Fruit fly (Drosophila melanogaster) whole organism, embryonic: ENCODE results near the gene hydra.

Experiments used
- CG10431 ChIP-seq: fragments of 200-800 bp; sonication (Bioruptor generic); optimal IDR thresholded peaks from 3 replicates; lab custom pipeline; 2018; ENCODE audit warnings: missing biosample characterization, mild to moderate bottlenecking, missing genetic modification characterization
- CG10979 ChIP-seq: fragments of 200-800 bp; sonication (Bioruptor generic); optimal IDR thresholded peaks from 2 replicates; lab custom pipeline; 2018; ENCODE audit warnings: missing biosample characterization, mild to moderate bottlenecking, missing genetic modification characterization, moderate library complexity
- CG13287 ChIP-seq: fragments of 200-800 bp; sonication (Bioruptor generic); IDR thresholded peaks from 2 replicates; pipeline ENCODE4 v1.3.6; 2022; ENCODE audit warnings: missing biosample characterization, missing genetic modification characterization; ENCODE audit not compliant: partially characterized antibody
- CG1529 ChIP-seq: fragments of 200-800 bp; sonication (Bioruptor generic); optimal IDR thresholded peaks from 3 replicates; lab custom pipeline; 2018; ENCODE audit warnings: missing biosample characterization, missing genetic modification characterization
- CG16813 ChIP-seq: fragments of 200-800 bp; sonication (Bioruptor generic); IDR thresholded peaks from 3 replicates; pipeline ENCODE4 v1.3.6; 2022; ENCODE audit warnings: missing biosample characterization, missing genetic modification characterization; ENCODE audit not compliant: partially characterized antibody
- CG16863 ChIP-seq: fragments of 200-800 bp; sonication (Bioruptor generic); optimal IDR thresholded peaks from 3 replicates; lab custom pipeline; 2016; ENCODE audit warnings: missing biosample characterization, missing genetic modification characterization
- CG17359 ChIP-seq: fragments of 200-800 bp; sonication (Bioruptor generic); optimal IDR thresholded peaks from 3 replicates; lab custom pipeline; 2018; ENCODE audit warnings: missing biosample characterization, mild to moderate bottlenecking, missing genetic modification characterization, moderate library complexity
- CG2678 ChIP-seq: fragments of 200-800 bp; sonication (Bioruptor generic); optimal IDR thresholded peaks from 3 replicates; lab custom pipeline; 2019; ENCODE audit warnings: missing biosample characterization, mild to moderate bottlenecking, missing genetic modification characterization, moderate library complexity
- CG31441 ChIP-seq: fragments of 200-800 bp; sonication (Bioruptor generic); IDR thresholded peaks from 2 replicates; pipeline ENCODE4 v1.3.6; 2022; ENCODE audit warnings: missing biosample characterization, missing genetic modification characterization
- CG43689 ChIP-seq: fragments of 200-800 bp; sonication (Bioruptor generic); IDR thresholded peaks from 2 replicates; pipeline ENCODE4 v1.3.6; 2022; ENCODE audit warnings: missing biosample characterization, missing genetic modification characterization
- CG4707 ChIP-seq: fragments of 200-800 bp; sonication (Bioruptor generic); optimal IDR thresholded peaks from 2 replicates; lab custom pipeline; 2018; ENCODE audit warnings: missing biosample characterization, mild to moderate bottlenecking, missing genetic modification characterization, moderate library complexity
- CG6791 ChIP-seq: fragments of 200-800 bp; sonication (Bioruptor generic); IDR thresholded peaks from 3 replicates; pipeline ENCODE4 v1.3.6; 2022; ENCODE audit warnings: missing biosample characterization, missing genetic modification characterization; ENCODE audit not compliant: partially characterized antibody
- CG7357 ChIP-seq: fragments of 200-800 bp; sonication (Bioruptor generic); IDR thresholded peaks from 3 replicates; pipeline ENCODE4 v1.3.6; 2022; ENCODE audit warnings: missing biosample characterization, missing genetic modification characterization
- CG7963 ChIP-seq: fragments of 200-800 bp; sonication (Bioruptor generic); IDR thresholded peaks from 3 replicates; pipeline ENCODE4 v1.3.6; 2022; ENCODE audit warnings: missing biosample characterization, missing genetic modification characterization; ENCODE audit not compliant: partially characterized antibody
- Deaf1 ChIP-seq: fragments of 200-800 bp; optimal IDR thresholded peaks from 3 replicates; lab custom pipeline; 2019; ENCODE audit warnings: missing biosample characterization, mild to moderate bottlenecking, missing genetic modification characterization, moderate library complexity
- Eip74EF ChIP-seq, 2 experiments: fragments of 200-800 bp in 1 of 2; fragments of >200 bp in 1 of 2; sonication (Bioruptor generic) in 1 of 2; optimal IDR thresholded peaks; 2 replicates each; lab custom pipeline; 2017 to 2019; ENCODE audit warnings: missing biosample characterization in 2 of 2, missing genetic modification characterization in 2 of 2, mild to moderate bottlenecking in 1 of 2, moderate library complexity in 1 of 2
- HLH3B ChIP-seq: fragments of 200-800 bp; sonication (Bioruptor generic); IDR thresholded peaks from 2 replicates; pipeline ENCODE4 v1.3.6; 2022; ENCODE audit warnings: missing biosample characterization, missing genetic modification characterization
- HLH4C ChIP-seq: fragments of 200-800 bp; sonication (Bioruptor generic); IDR thresholded peaks from 3 replicates; pipeline ENCODE4 v1.3.6; 2022; ENCODE audit warnings: missing biosample characterization, missing genetic modification characterization; ENCODE audit not compliant: partially characterized antibody
- Nf-YB ChIP-seq: fragments of 200-800 bp; sonication (Bioruptor generic); optimal IDR thresholded peaks from 3 replicates; lab custom pipeline; 2019; ENCODE audit warnings: missing biosample characterization, mild to moderate bottlenecking, missing genetic modification characterization, moderate library complexity
- Nf-YC ChIP-seq: fragments of 200-800 bp; optimal IDR thresholded peaks from 3 replicates; lab custom pipeline; 2019; ENCODE audit warnings: missing biosample characterization, mild to moderate bottlenecking, missing genetic modification characterization, moderate library complexity
- abd-A ChIP-seq: fragments of 200-800 bp; sonication (Bioruptor generic); optimal IDR thresholded peaks from 3 replicates; lab custom pipeline; 2019; ENCODE audit warnings: missing biosample characterization, mild to moderate bottlenecking, missing genetic modification characterization, moderate library complexity
- cad ChIP-seq: fragments of >200 bp; optimal IDR thresholded peaks from 2 replicates; lab custom pipeline; 2017; ENCODE audit warnings: missing biosample characterization, missing genetic modification characterization
- caup ChIP-seq: fragments of 200-800 bp; sonication (Bioruptor generic); optimal IDR thresholded peaks from 3 replicates; lab custom pipeline; 2017; ENCODE audit warnings: missing biosample characterization, mild to moderate bottlenecking, missing genetic modification characterization, moderate library complexity; ENCODE audit not compliant: severe bottlenecking
- dmrt11E ChIP-seq: fragments of 200-800 bp; sonication (Bioruptor generic); optimal IDR thresholded peaks from 3 replicates; lab custom pipeline; 2018; ENCODE audit warnings: missing biosample characterization, mild to moderate bottlenecking, missing genetic modification characterization, moderate library complexity
- fu2 ChIP-seq: fragments of 200-800 bp; sonication (Bioruptor generic); optimal IDR thresholded peaks from 2 replicates; lab custom pipeline; 2016; ENCODE audit warnings: missing biosample characterization, missing genetic modification characterization
- gem ChIP-seq: fragments of 200-800 bp; sonication (Bioruptor generic); optimal IDR thresholded peaks from 2 replicates; lab custom pipeline; 2019; ENCODE audit warnings: missing biosample characterization, mild to moderate bottlenecking, missing genetic modification characterization, moderate library complexity
- gsb-n ChIP-seq: fragments of 200-800 bp; sonication (Bioruptor generic); optimal IDR thresholded peaks from 3 replicates; lab custom pipeline; 2018; ENCODE audit warnings: missing biosample characterization, mild to moderate bottlenecking, missing genetic modification characterization
- otp ChIP-seq: fragments of 200-800 bp; sonication (Bioruptor generic); IDR thresholded peaks from 3 replicates; pipeline ENCODE4, ENCODE4 v1.3.6; 2022; ENCODE audit warnings: missing biosample characterization, missing genetic modification characterization
- phol ChIP-seq: fragments of 200-800 bp; sonication (Bioruptor generic); optimal IDR thresholded peaks from 3 replicates; lab custom pipeline; 2018; ENCODE audit warnings: missing biosample characterization, mild to moderate bottlenecking, missing genetic modification characterization, moderate library complexity
- pros ChIP-seq: fragments of 200-800 bp; sonication (Bioruptor generic); optimal IDR thresholded peaks from 3 replicates; lab custom pipeline; 2019; ENCODE audit warnings: missing biosample characterization, mild to moderate bottlenecking, missing genetic modification characterization, moderate library complexity
- sens ChIP-seq: fragments of 200-800 bp; sonication (Bioruptor generic); peaks from one replicate; lab custom pipeline; 2016; ENCODE audit warnings: missing biosample characterization, missing genetic modification characterization
- sens-2 ChIP-seq: fragments of 200-800 bp; sonication (Bioruptor generic); IDR thresholded peaks from 2 replicates; pipeline ENCODE4 v1.3.6; 2022; ENCODE audit warnings: missing biosample characterization, missing genetic modification characterization
- tll ChIP-seq, 2 experiments: fragments of 200-800 bp in 1 of 2; fragments of >200 bp in 1 of 2; sonication (Bioruptor generic) in 1 of 2; optimal IDR thresholded peaks; 2 replicates each; lab custom pipeline; 2017 to 2019; ENCODE audit warnings: missing biosample characterization in 2 of 2, missing genetic modification characterization in 2 of 2, mild to moderate bottlenecking in 1 of 2, moderate library complexity in 1 of 2
- yki ChIP-seq: fragments of >200 bp; optimal IDR thresholded peaks from 3 replicates; lab custom pipeline; 2018

The hydra gene

DNA sequence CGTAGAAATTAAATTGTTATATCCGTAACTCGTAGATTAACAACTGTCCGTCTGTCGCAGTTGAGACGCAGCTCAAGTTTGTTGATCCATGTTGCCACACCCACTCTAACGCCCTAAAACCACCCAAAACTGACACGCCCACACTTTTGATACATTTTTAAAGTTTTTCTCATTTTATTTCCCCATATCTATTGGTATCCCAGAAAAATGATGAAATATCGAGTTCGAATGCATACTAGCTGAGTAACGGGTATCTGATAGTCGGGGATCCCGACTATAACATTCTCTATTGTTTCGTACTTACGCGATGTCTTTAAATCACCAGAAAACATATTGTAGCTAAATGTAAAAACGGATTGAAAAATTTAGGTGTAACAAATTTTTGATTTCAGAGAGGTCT, 3.8 kb downstream of the hydra start:
- TF ChIP-seq HLH4C: peak; percentile 57; the same call in 1 of the 3 replicates
- TF ChIP-seq CG16813: peak; percentile 47; the same call in 1 of the 3 replicates
- TF ChIP-seq CG6791 (GFP tag; lab: Robert Waterston, UW): 0 out of 3 replicates have a peak, but pooled peaks have one; percentile 47
- peak; percentile 52; the same call in 1 of the 3 replicates for TF ChIP-seq CG7963 (GFP tag; lab: Robert Waterston, UW)

DNA sequence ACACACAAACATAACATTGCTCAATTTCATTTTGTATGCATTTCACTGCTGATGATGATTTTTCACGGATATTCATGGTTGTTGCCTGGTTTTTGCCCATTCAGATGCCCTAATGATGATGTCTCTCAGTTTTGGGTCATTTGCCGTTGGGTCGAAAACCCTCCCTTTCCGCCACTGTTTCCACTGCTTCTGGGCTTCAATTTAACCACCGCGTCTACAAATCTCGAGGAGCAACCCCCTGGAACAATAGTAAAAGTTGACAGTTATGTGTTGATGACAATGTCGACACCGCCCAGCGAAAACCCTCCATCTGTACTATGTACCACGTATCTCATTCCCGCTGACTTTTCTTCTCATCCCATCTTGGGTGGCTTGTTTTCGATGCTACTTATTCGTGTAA, 10.5 kb downstream of the hydra start:
- peak; percentile 50 for TF ChIP-seq Nf-YC (tag; lab: Kevin White, UChicago)
- no peak for TF ChIP-seq yki (lab: Kevin White, UChicago)
- peak; percentile 52 for TF ChIP-seq Nf-YB (GFP tag; lab: Kevin White, UChicago)
- TF ChIP-seq fu2 (GFP tag; lab: Kevin White, UChicago): no peak
- TF ChIP-seq gsb-n (tag; lab: Kevin White, UChicago): peak; percentile 64
- peak; percentile 32 for TF ChIP-seq abd-A (tag; lab: Kevin White, UChicago)
- peak; percentile 73 for TF ChIP-seq pros (GFP tag; lab: Kevin White, UChicago)

DNA sequence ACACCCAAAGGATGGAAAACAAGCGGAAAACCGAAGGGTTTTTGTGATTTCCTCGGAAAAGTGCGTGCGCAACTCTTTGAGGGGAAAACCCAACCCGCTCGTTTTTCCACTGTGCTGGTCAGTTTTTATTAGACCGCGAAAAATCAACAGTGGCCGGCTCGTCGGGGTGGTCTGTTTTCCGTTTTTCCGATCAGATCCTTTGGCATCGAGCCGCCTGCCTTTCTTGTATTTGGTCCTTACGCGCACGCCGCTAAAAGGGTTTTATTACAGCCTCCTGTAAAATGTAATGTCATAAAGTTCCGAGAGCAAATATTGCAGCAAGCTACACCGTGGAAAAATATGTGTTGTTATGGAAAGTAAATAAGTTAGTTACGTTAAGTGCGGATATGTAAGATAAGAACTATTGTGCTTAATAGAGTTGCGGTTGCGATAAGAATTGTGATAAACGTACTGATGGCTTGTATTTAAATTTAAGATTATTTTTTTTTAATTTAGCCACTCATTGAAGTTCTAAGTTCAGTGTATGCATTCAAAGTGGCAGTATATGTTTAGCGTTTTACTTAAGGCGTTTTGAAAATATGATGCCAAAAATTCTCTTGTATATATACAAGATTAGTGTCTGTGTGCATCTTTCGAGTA, 13.8 kb downstream of the hydra start:
- TF ChIP-seq Deaf1 (tag; lab: Kevin White, UChicago): no peak
- TF ChIP-seq tll (GFP tag; optimal IDR thresholded peaks at IDR 0.05; lab: Kevin White, UChicago): peak in 1 of 2 experiments; percentile 81
- no peak for TF ChIP-seq CG4707 (GFP tag; lab: Kevin White, UChicago)
- no peak for TF ChIP-seq CG17359 (tag; lab: Kevin White, UChicago)
- no peak for TF ChIP-seq HLH3B (GFP tag; lab: Robert Waterston, UW)
- TF ChIP-seq CG13287 (GFP tag; lab: Robert Waterston, UW): no peak
- TF ChIP-seq CG31441 (GFP tag; lab: Robert Waterston, UW): no peak
- TF ChIP-seq sens (GFP tag; lab: Kevin White, UChicago): peak; percentile 57
- TF ChIP-seq CG7357: no peak
- TF ChIP-seq CG1529 (GFP tag; lab: Kevin White, UChicago): no peak
- no peak for TF ChIP-seq CG10431 (GFP tag; lab: Kevin White, UChicago)
- no peak for TF ChIP-seq otp (GFP tag; lab: Robert Waterston, UW)
- peak; percentile 10 for TF ChIP-seq gem
- TF ChIP-seq CG16863 (GFP tag; lab: Kevin White, UChicago): no peak
- TF ChIP-seq phol: peak; percentile 16
- no peak for TF ChIP-seq dmrt11E (tag; lab: Kevin White, UChicago)
- no peak for TF ChIP-seq caup (GFP tag; lab: Kevin White, UChicago)
- TF ChIP-seq sens-2 (GFP tag; lab: Robert Waterston, UW): no peak
- no peak for TF ChIP-seq CG2678
- TF ChIP-seq cad (GFP tag; lab: Kevin White, UChicago): peak; percentile 87
- peak; percentile 7 for TF ChIP-seq CG10979 (tag; lab: Kevin White, UChicago)
- TF ChIP-seq CG43689 (GFP tag; lab: Robert Waterston, UW): no peak
- no peak for TF ChIP-seq Eip74EF (GFP tag; optimal IDR thresholded peaks at IDR 0.05; lab: Kevin White, UChicago)
